Fruit fly (Drosophila melanogaster) whole organism, adult: ENCODE data around the gene CG15308.

Experiments
- CG11617 ChIP-seq: fragments of 200-800 bp; sonication (Bioruptor generic); optimal IDR thresholded peaks from 2 replicates; lab custom pipeline; 2017; ENCODE audit warnings: mild to moderate bottlenecking, missing biosample characterization, missing genetic modification reagents, missing genetic modification characterization
- CG12768 ChIP-seq: fragments of 200-800 bp; sonication (Bioruptor generic); optimal IDR thresholded peaks from 2 replicates; lab custom pipeline; 2017; ENCODE audit warnings: missing biosample characterization, missing genetic modification characterization, mild to moderate bottlenecking, moderate library complexity, missing genetic modification reagents
- CG14711 ChIP-seq: fragments of 200-800 bp; sonication (Bioruptor generic); optimal IDR thresholded peaks from 2 replicates; lab custom pipeline; 2018; ENCODE audit warnings: missing biosample characterization, mild to moderate bottlenecking, missing genetic modification characterization, moderate library complexity
- CG1620 ChIP-seq: fragments of 200-800 bp; sonication (Bioruptor generic); optimal IDR thresholded peaks from 2 replicates; lab custom pipeline; 2016; ENCODE audit warnings: missing biosample characterization, missing genetic modification characterization
- CG33017 ChIP-seq: fragments of 200-800 bp; sonication (Bioruptor generic); optimal IDR thresholded peaks from 2 replicates; lab custom pipeline; 2018; ENCODE audit warnings: missing biosample characterization, mild to moderate bottlenecking, missing genetic modification characterization, moderate library complexity
- CG5204 ChIP-seq: fragments of 200-800 bp; sonication (Bioruptor generic); optimal IDR thresholded peaks from 2 replicates; lab custom pipeline; 2016; ENCODE audit warnings: missing biosample characterization, missing genetic modification characterization
- CG7045 ChIP-seq: fragments of 200-800 bp; sonication (Bioruptor generic); optimal IDR thresholded peaks from 2 replicates; lab custom pipeline; 2017; ENCODE audit warnings: missing biosample characterization, mild to moderate bottlenecking, missing genetic modification characterization
- CG7101 ChIP-seq: fragments of 200-800 bp; sonication (Bioruptor generic); optimal IDR thresholded peaks from 2 replicates; lab custom pipeline; 2018; ENCODE audit warnings: missing biosample characterization, mild to moderate bottlenecking, missing genetic modification characterization, moderate library complexity
- Clk ChIP-seq: fragments of 200-800 bp; sonication (Bioruptor generic); optimal IDR thresholded peaks from 2 replicates; lab custom pipeline; 2017; ENCODE audit warnings: missing biosample characterization, missing genetic modification characterization
- Crg-1 ChIP-seq: fragments of 200-800 bp; sonication (Bioruptor generic); optimal IDR thresholded peaks from 2 replicates; lab custom pipeline; 2016; ENCODE audit warnings: missing biosample characterization, missing genetic modification characterization
- Hr96 ChIP-seq: fragments of 200-800 bp; sonication (Bioruptor generic); optimal IDR thresholded peaks from 2 replicates; lab custom pipeline; 2016; ENCODE audit warnings: missing biosample characterization, missing genetic modification characterization
- Mnt ChIP-seq: fragments of 200-800 bp; sonication (Bioruptor generic); optimal IDR thresholded peaks from 2 replicates; lab custom pipeline; 2016; ENCODE audit warnings: missing biosample characterization, mild to moderate bottlenecking, missing genetic modification characterization
- bab1 ChIP-seq: fragments of 200-800 bp; sonication (Bioruptor generic); optimal IDR thresholded peaks from 3 replicates; lab custom pipeline; 2019; ENCODE audit warnings: missing biosample characterization, mild to moderate bottlenecking, missing genetic modification characterization, moderate library complexity
- cic ChIP-seq: fragments of 200-800 bp; sonication (Bioruptor generic); optimal IDR thresholded peaks from 2 replicates; lab custom pipeline; 2017; ENCODE audit warnings: missing biosample characterization, mild to moderate bottlenecking, missing genetic modification characterization, moderate library complexity
- cnc ChIP-seq, 2 experiments: fragments of >200 bp; optimal IDR thresholded peaks; 2 replicates each; lab custom pipeline; 2017
- ovo ChIP-seq: fragments of 200-800 bp; sonication (Bioruptor generic); optimal IDR thresholded peaks from 2 replicates; lab custom pipeline; 2016; ENCODE audit warnings: missing biosample characterization, missing genetic modification characterization
- pad ChIP-seq: fragments of 200-800 bp; sonication (Bioruptor generic); optimal IDR thresholded peaks from 3 replicates; lab custom pipeline; 2017; ENCODE audit warnings: missing biosample characterization, missing genetic modification characterization, mild to moderate bottlenecking, moderate library complexity, missing genetic modification reagents
- tj ChIP-seq: fragments of 200-800 bp; sonication (Bioruptor generic); optimal IDR thresholded peaks from 3 replicates; lab custom pipeline; 2017; ENCODE audit warnings: missing biosample characterization, mild to moderate bottlenecking, missing genetic modification characterization, moderate library complexity
- toe ChIP-seq: fragments of 200-800 bp; sonication (Bioruptor generic); optimal IDR thresholded peaks from 2 replicates; lab custom pipeline; 2016; ENCODE audit warnings: missing biosample characterization, missing genetic modification characterization

The CG15308 gene

dm6 chrX:10259524-10259923 lies 40.6 kb upstream of the CG15308 start:
- TF ChIP-seq Clk (GFP tag; lab: Kevin White, UChicago) (no peak), cic (no peak), CG11617 (GFP tag; lab: Kevin White, UChicago) (no peak), Hr96 (GFP tag; lab: Kevin White, UChicago) (no peak), pad (GFP tag; lab: Kevin White, UChicago) (no peak), Mnt (GFP tag; lab: Kevin White, UChicago) (no peak), cnc (optimal IDR thresholded peaks at IDR 0.05; lab: Kevin White, UChicago) (no peak), CG1620 (GFP tag; lab: Kevin White, UChicago) (no peak), ovo (GFP tag; lab: Kevin White, UChicago) (no peak), bab1 (GFP tag; lab: Kevin White, UChicago) (no peak), CG14711 (tag; lab: Kevin White, UChicago) (no peak), Crg-1 (GFP tag; lab: Kevin White, UChicago) (no peak), CG12768 (GFP tag; lab: Kevin White, UChicago) (no peak)

- no peak for TF ChIP-seq CG14711 (tag; lab: Kevin White, UChicago)
- TF ChIP-seq cnc (optimal IDR thresholded peaks at IDR 0.05; lab: Kevin White, UChicago) = no peak
- TF ChIP-seq Crg-1 (GFP tag; lab: Kevin White, UChicago) = no peak
- TF ChIP-seq CG1620 (GFP tag; lab: Kevin White, UChicago) = no peak
- no peak for TF ChIP-seq CG7101
- no peak for TF ChIP-seq toe (GFP tag; lab: Kevin White, UChicago)
- TF ChIP-seq CG7045 = no peak
- no peak for TF ChIP-seq bab1 (GFP tag; lab: Kevin White, UChicago)
- TF ChIP-seq pad (GFP tag; lab: Kevin White, UChicago) = no peak
- no peak for TF ChIP-seq Hr96 (GFP tag; lab: Kevin White, UChicago)
- TF ChIP-seq CG12768 (GFP tag; lab: Kevin White, UChicago) = no peak
- no peak for TF ChIP-seq CG5204 (GFP tag; lab: Kevin White, UChicago)
- no peak for TF ChIP-seq cic
- TF ChIP-seq tj = no peak
- TF ChIP-seq CG33017 (tag; lab: Kevin White, UChicago) = no peak
- TF ChIP-seq ovo (GFP tag; lab: Kevin White, UChicago) = no peak
- TF ChIP-seq CG11617 (GFP tag; lab: Kevin White, UChicago) = no peak
- TF ChIP-seq Mnt (GFP tag; lab: Kevin White, UChicago) = no peak
- no peak for TF ChIP-seq Clk (GFP tag; lab: Kevin White, UChicago)
Measured at dm6 chrX:10256228-10256627, 37.3 kb upstream of the CG15308 start.

- TF ChIP-seq CG5204 (GFP tag; lab: Kevin White, UChicago) = no peak
- no peak for TF ChIP-seq CG33017 (tag; lab: Kevin White, UChicago)
- TF ChIP-seq Mnt (GFP tag; lab: Kevin White, UChicago) = no peak
- TF ChIP-seq Clk (GFP tag; lab: Kevin White, UChicago) = no peak
- no peak for TF ChIP-seq CG11617 (GFP tag; lab: Kevin White, UChicago)
Measured at dm6 chrX:10252745-10253144, 33.8 kb upstream of the CG15308 start.

dm6 chrX:10250659-10251058 lies 31.7 kb upstream of the CG15308 start:
- TF ChIP-seq cnc (optimal IDR thresholded peaks at IDR 0.05; lab: Kevin White, UChicago) = no peak
- TF ChIP-seq Mnt (GFP tag; lab: Kevin White, UChicago) = peak; percentile 52
- TF ChIP-seq CG33017 (tag; lab: Kevin White, UChicago) = peak; percentile 2

- TF ChIP-seq tj (peak; percentile 11), CG14711 (tag; lab: Kevin White, UChicago) (no peak)
Measured at dm6 chrX:10250017-10250416, 31.1 kb upstream of the CG15308 start.

dm6 chrX:10247366-10247765 lies 28.4 kb upstream of the CG15308 start:
- no peak for TF ChIP-seq CG7045
- peak; percentile 1 for TF ChIP-seq Mnt (GFP tag; lab: Kevin White, UChicago)

- no peak for TF ChIP-seq toe (GFP tag; lab: Kevin White, UChicago)
- peak; percentile 5 for TF ChIP-seq CG14711 (tag; lab: Kevin White, UChicago)
Measured at dm6 chrX:10244763-10245162, 25.8 kb upstream of the CG15308 start.

- no peak for TF ChIP-seq pad (GFP tag; lab: Kevin White, UChicago)
- no peak for TF ChIP-seq tj
- no peak for TF ChIP-seq Hr96 (GFP tag; lab: Kevin White, UChicago)
- TF ChIP-seq CG1620 (GFP tag; lab: Kevin White, UChicago) = no peak
- no peak for TF ChIP-seq Clk (GFP tag; lab: Kevin White, UChicago)
- no peak for TF ChIP-seq Crg-1 (GFP tag; lab: Kevin White, UChicago)
- TF ChIP-seq ovo (GFP tag; lab: Kevin White, UChicago) = no peak
- TF ChIP-seq cnc (optimal IDR thresholded peaks at IDR 0.05; lab: Kevin White, UChicago) = no peak
- no peak for TF ChIP-seq CG12768 (GFP tag; lab: Kevin White, UChicago)
- TF ChIP-seq CG5204 (GFP tag; lab: Kevin White, UChicago) = no peak
- TF ChIP-seq CG14711 (tag; lab: Kevin White, UChicago) = no peak
- TF ChIP-seq CG11617 (GFP tag; lab: Kevin White, UChicago) = no peak
- no peak for TF ChIP-seq toe (GFP tag; lab: Kevin White, UChicago)
- TF ChIP-seq cic = no peak
- no peak for TF ChIP-seq Mnt (GFP tag; lab: Kevin White, UChicago)
- TF ChIP-seq CG7101 = no peak
- no peak for TF ChIP-seq bab1 (GFP tag; lab: Kevin White, UChicago)
Measured at dm6 chrX:10243540-10243939, 24.6 kb upstream of the CG15308 start.
